Worm (Caenorhabditis elegans) whole organism, L4/young adult: ENCODE results near the gene K03H1.9.

Experiments used
- W03F9.2 ChIP-seq: fragments of 150-350 bp; optimal IDR thresholded peaks from 2 replicates; lab custom pipeline; 2014; ENCODE audit warnings: missing biosample characterization, missing genetic modification characterization
- dao-5 ChIP-seq: sonication (generic microtip); optimal IDR thresholded peaks from 2 replicates; lab custom pipeline; 2016; ENCODE audit warnings: missing genotype, missing genetic modification characterization, moderate library complexity, missing compliant biosample characterization
- him-1 ChIP-seq: sonication (generic microtip); optimal IDR thresholded peaks from 2 replicates; lab custom pipeline; 2016; ENCODE audit warnings: missing genotype, missing genetic modification reagents, missing genetic modification characterization, missing compliant biosample characterization

DNA sequence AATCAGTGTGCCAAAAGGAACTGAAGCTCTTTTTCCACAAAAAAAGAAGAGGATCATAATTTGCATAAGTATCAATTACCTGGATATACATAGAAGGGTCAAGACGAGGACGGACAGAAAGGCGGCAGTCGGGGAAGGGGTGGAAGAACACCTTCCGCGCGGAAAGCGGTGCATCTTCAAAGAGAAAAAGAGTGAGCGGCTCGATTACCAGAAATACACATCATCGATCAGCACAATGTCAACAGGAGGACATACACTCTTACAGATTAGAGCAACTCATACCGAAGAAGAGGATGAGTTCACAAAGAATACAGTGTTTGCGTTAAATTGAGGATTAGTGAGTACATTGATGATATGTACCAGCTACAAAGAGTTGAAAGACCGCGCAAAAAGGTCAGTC is 28.1 kb upstream of the K03H1.9 start:
- TF ChIP-seq him-1 (tag; lab: Kevin White, UChicago) (no peak), dao-5 (tag; lab: Kevin White, UChicago) (no peak), W03F9.2 (tag; lab: Kevin White, UChicago) (no peak)
